Worm (Caenorhabditis elegans) whole organism, L3 larva: ENCODE results near the gene C37C3.18.
A peak's percentile ranks its signal among the peaks of the same experiment; 100 is the strongest.

Source experiments
- ceh-82 ChIP-seq: fragments of 150-350 bp; optimal IDR thresholded peaks from 2 replicates; lab custom pipeline; 2014; ENCODE audit warnings: missing biosample characterization, missing genetic modification characterization
- fkh-10 ChIP-seq: sonication (generic microtip); optimal IDR thresholded peaks from 2 replicates; lab custom pipeline; 2017; ENCODE audit warnings: missing biosample characterization, missing genetic modification reagents, missing genetic modification characterization
- fos-1 ChIP-seq: fragments of 150-350 bp; optimal IDR thresholded peaks from 2 replicates; lab custom pipeline; 2014; ENCODE audit warnings: missing biosample characterization, missing genetic modification characterization
- nfya-1 ChIP-seq: sonication (generic microtip); optimal IDR thresholded peaks from 2 replicates; lab custom pipeline; 2017; ENCODE audit warnings: missing genetic modification characterization, mild to moderate bottlenecking, missing compliant biosample characterization, antibody characterized with exemption, moderate library complexity; ENCODE audit not compliant: insufficient read depth
- nhr-77 ChIP-seq: fragments of 150-350 bp; optimal IDR thresholded peaks from 2 replicates; lab custom pipeline; 2014; ENCODE audit warnings: missing biosample characterization, missing genetic modification characterization
- tbx-2 ChIP-seq: sonication (generic microtip); optimal IDR thresholded peaks from 2 replicates; lab custom pipeline; 2016; ENCODE audit warnings: mild to moderate bottlenecking, missing genetic modification characterization, missing compliant biosample characterization
- unc-62 ChIP-seq: fragments of 150-350 bp; sonication (generic microtip); optimal IDR thresholded peaks from 4 replicates; lab custom pipeline; 2014; ENCODE audit warnings: missing biosample characterization, missing genetic modification reagents, missing genetic modification characterization
- ztf-11 ChIP-seq: fragments of 150-350 bp; optimal IDR thresholded peaks from 2 replicates; lab custom pipeline; 2014; ENCODE audit warnings: missing biosample characterization, missing genetic modification characterization

ce11 chrV:7853900-7854299 is 893 bp upstream of the C37C3.18 start:
- no peak for TF ChIP-seq fkh-10 (GFP tag; lab: Kevin White, UChicago)
- peak; percentile 26 for TF ChIP-seq nfya-1 (tag; lab: Kevin White, UChicago)
- no peak for TF ChIP-seq nhr-77
- TF ChIP-seq fos-1 (tag; lab: Kevin White, UChicago) = no peak
- TF ChIP-seq ztf-11 (tag; lab: Kevin White, UChicago) = no peak
- no peak for TF ChIP-seq tbx-2 (tag; lab: Kevin White, UChicago)
- TF ChIP-seq unc-62 (GFP tag; lab: Kevin White, UChicago) = no peak
- no peak for TF ChIP-seq ceh-82 (tag; lab: Kevin White, UChicago)
